Worm (Caenorhabditis elegans) whole organism, L4 larva: Measurements from ENCODE around the gene fbxa-120.

Experiments used
- attf-4 ChIP-seq: sonication (generic microtip); optimal IDR thresholded peaks from 3 replicates; lab custom pipeline; 2017; ENCODE audit warnings: missing biosample characterization, missing genetic modification characterization
- egl-27 ChIP-seq: sonication (generic microtip); optimal IDR thresholded peaks from 3 replicates; lab custom pipeline; 2017; ENCODE audit warnings: missing biosample characterization, missing genetic modification reagents, missing genetic modification characterization
- fkh-10 ChIP-seq: fragments of 150-350 bp; optimal IDR thresholded peaks from 2 replicates; lab custom pipeline; 2014; ENCODE audit warnings: missing biosample characterization, missing genetic modification reagents, missing genetic modification characterization
- lin-13 ChIP-seq: fragments of 150-350 bp; optimal IDR thresholded peaks from 2 replicates; lab custom pipeline; 2014; ENCODE audit warnings: missing biosample characterization, missing genetic modification reagents, missing genetic modification characterization
- mdl-1 ChIP-seq, 2 experiments: fragments of 150-350 bp in 1 of 2; sonication (generic microtip) in 1 of 2; optimal IDR thresholded peaks; 2 replicates each; lab custom pipeline; 2014 to 2017; ENCODE audit warnings: missing biosample characterization in 2 of 2, missing genetic modification characterization in 2 of 2
- nhr-102 ChIP-seq: sonication (generic microtip); optimal IDR thresholded peaks from 2 replicates; lab custom pipeline; 2016; ENCODE audit warnings: mild to moderate bottlenecking, missing genetic modification characterization, moderate library complexity, missing compliant biosample characterization
- nhr-25 ChIP-seq: sonication (generic microtip); optimal IDR thresholded peaks from 2 replicates; lab custom pipeline; 2017; ENCODE audit warnings: missing genetic modification characterization, mild to moderate bottlenecking, missing compliant biosample characterization, antibody characterized with exemption, moderate library complexity, borderline replicate concordance; ENCODE audit not compliant: insufficient read depth
- nhr-28 ChIP-seq: fragments of 150-350 bp; optimal IDR thresholded peaks from 2 replicates; lab custom pipeline; 2014; ENCODE audit warnings: missing biosample characterization, missing genetic modification characterization

DNA sequence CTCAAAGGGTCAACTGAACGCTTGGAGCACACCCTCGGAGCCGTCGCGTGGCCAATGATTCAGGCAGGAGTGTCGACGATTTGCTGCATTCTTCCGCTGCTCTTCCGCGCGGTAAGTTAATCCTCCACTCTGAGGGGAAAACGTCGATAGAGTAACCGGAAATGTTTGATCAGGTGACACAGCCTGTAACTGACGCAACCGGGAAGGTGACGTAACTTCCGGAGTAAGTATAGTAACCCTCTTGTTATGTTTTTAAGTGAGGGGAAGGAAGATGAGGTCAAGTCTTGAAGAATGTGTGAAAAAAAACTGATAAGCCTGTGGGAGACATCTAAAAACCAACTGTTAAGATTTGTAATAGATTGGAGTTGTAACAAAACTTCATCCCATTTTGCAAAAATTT is 22.4 kb downstream of the fbxa-120 start:
- TF ChIP-seq egl-27 (no peak), nhr-25 (tag; lab: Kevin White, UChicago) (no peak), attf-4 (no peak), fkh-10 (GFP tag; lab: Kevin White, UChicago) (no peak), nhr-102 (tag; lab: Kevin White, UChicago) (no peak), nhr-28 (no peak), lin-13 (GFP tag; lab: Kevin White, UChicago) (no peak), mdl-1 (tag; optimal IDR thresholded peaks at IDR 0.05; lab: Kevin White, UChicago) (no peak)
